Worm (Caenorhabditis elegans) whole organism, young adult: ENCODE measurements around the gene F58F12.1.

Experiments
- B0336.3 ChIP-seq: fragments of 200-800 bp; sonication (Bioruptor generic); IDR thresholded peaks from 2 replicates; pipeline ENCODE4 v1.3.6; 2022; ENCODE audit warnings: missing genetic modification characterization, missing compliant biosample characterization
- Y67H2A.10 ChIP-seq: fragments of 200-800 bp; sonication (Bioruptor generic); conservative IDR thresholded peaks from 2 replicates; pipeline ENCODE4 v1.3.6; 2022; ENCODE audit warnings: missing genetic modification reagents, missing genetic modification characterization, missing compliant biosample characterization
- ZK185.1 ChIP-seq: sonication (generic microtip); optimal IDR thresholded peaks from 2 replicates; lab custom pipeline; 2016; ENCODE audit warnings: mild to moderate bottlenecking, missing genetic modification characterization, missing compliant biosample characterization; ENCODE audit not compliant: poor library complexity, severe bottlenecking
- ama-1 ChIP-seq, 3 experiments: fragments of 150-350 bp in 1 of 3; sonication (generic microtip) in 2 of 3; optimal IDR thresholded peaks; 2 replicates each; lab custom pipeline; 2014 to 2018; ENCODE audit warnings: missing biosample characterization in 2 of 3, missing genetic modification characterization in 2 of 3, missing genetic modification reagents in 2 of 3
- ceh-100 ChIP-seq: fragments of 200-800 bp; sonication (Bioruptor generic); IDR thresholded peaks from 2 replicates; pipeline ENCODE4 v1.3.6; 2022; ENCODE audit warnings: missing genetic modification reagents, missing genetic modification characterization, missing compliant biosample characterization
- egrh-3 ChIP-seq: fragments of 200-800 bp; sonication (Bioruptor generic); IDR thresholded peaks from 2 replicates; pipeline ENCODE4 v1.3.6; 2022; ENCODE audit warnings: missing genetic modification reagents, missing genetic modification characterization, missing compliant biosample characterization
- lin-35 ChIP-seq, 3 experiments: fragments of 150-350 bp in 2 of 3; sonication (generic microtip) in 1 of 3; optimal IDR thresholded peaks; 2 replicates each; lab custom pipeline; 2014 to 2018; ENCODE audit warnings: missing biosample characterization in 3 of 3, missing genetic modification characterization in 3 of 3, missing genetic modification reagents in 3 of 3
- madf-10 ChIP-seq: sonication (generic microtip); optimal IDR thresholded peaks from 2 replicates; lab custom pipeline; 2016; ENCODE audit warnings: mild to moderate bottlenecking, missing genetic modification characterization, missing compliant biosample characterization
- mcd-1 ChIP-seq: fragments of 200-800 bp; sonication (Bioruptor generic); IDR thresholded peaks from 2 replicates; pipeline ENCODE4 v1.3.6; 2022; ENCODE audit warnings: missing genetic modification reagents, missing genetic modification characterization, missing compliant biosample characterization
- unc-62 ChIP-seq: fragments of 150-350 bp; optimal IDR thresholded peaks from 2 replicates; lab custom pipeline; 2014; ENCODE audit warnings: missing biosample characterization, missing genetic modification reagents, missing genetic modification characterization
- zfh-2 ChIP-seq: fragments of 200-800 bp; sonication (Bioruptor generic); conservative IDR thresholded peaks from 2 replicates; pipeline ENCODE4 v1.3.6; 2022; ENCODE audit warnings: missing genetic modification reagents, missing genetic modification characterization, missing compliant biosample characterization
- zim-3 ChIP-seq: sonication (generic microtip); optimal IDR thresholded peaks from 2 replicates; lab custom pipeline; 2017; ENCODE audit warnings: mild to moderate bottlenecking, missing genetic modification characterization, moderate library complexity, missing compliant biosample characterization

DNA sequence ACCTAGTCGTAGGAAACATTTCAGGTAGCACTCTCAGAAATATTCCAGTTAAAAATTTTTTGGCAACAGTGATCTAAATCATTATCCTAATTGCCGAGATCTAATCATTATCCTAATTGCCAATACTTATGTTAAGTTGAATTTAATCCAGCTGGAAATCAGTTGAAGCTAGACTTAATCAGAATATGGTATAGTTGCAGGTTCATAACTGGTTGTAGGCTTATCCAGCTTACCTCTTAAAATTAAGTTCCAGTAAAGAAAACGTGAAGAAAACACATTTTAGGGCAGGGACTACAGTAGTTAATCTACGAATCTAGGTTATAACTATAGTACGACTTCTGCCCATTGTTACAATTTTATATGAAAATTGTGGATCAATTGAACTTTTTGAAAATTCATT, 6.8 kb upstream of the F58F12.1 start:
- no peak for TF ChIP-seq Y67H2A.10 (GFP tag; lab: Robert Waterston, UW)
- TF ChIP-seq mcd-1 (GFP tag; lab: Robert Waterston, UW) = no peak
- no peak for TF ChIP-seq zim-3
- no peak for TF ChIP-seq madf-10 (tag; lab: Kevin White, UChicago)
- no peak for TF ChIP-seq ceh-100 (GFP tag; lab: Robert Waterston, UW)
- no peak for TF ChIP-seq ama-1 (optimal IDR thresholded peaks at IDR 0.05; lab: Kevin White, UChicago)
- TF ChIP-seq ama-1 (GFP tag; optimal IDR thresholded peaks at IDR 0.05; lab: Kevin White, UChicago) = no peak
- TF ChIP-seq egrh-3 (GFP tag; lab: Robert Waterston, UW) = no peak
- no peak for TF ChIP-seq lin-35 (GFP tag; optimal IDR thresholded peaks at IDR 0.05; lab: Kevin White, UChicago)
- TF ChIP-seq B0336.3 (GFP tag; lab: Robert Waterston, UW) = no peak
- no peak for TF ChIP-seq unc-62 (GFP tag; lab: Kevin White, UChicago)
- no peak for TF ChIP-seq ZK185.1 (tag; lab: Kevin White, UChicago)
- TF ChIP-seq zfh-2 (GFP tag; lab: Robert Waterston, UW) = no peak
